Worm (Caenorhabditis elegans): ENCODE data around the gene pgp-9.

ce11 chrV:17755592-17755991, at the start of gene pgp-9:
- no peak for TF ChIP-seq zip-8 (tag; optimal IDR thresholded peaks at IDR 0.05)
- no peak for TF ChIP-seq ces-1 (GFP tag; optimal IDR thresholded peaks at IDR 0.05)
- no peak for TF ChIP-seq unc-62 (GFP tag; optimal IDR thresholded peaks at IDR 0.05)
- no peak for TF ChIP-seq unc-39 (tag; optimal IDR thresholded peaks at IDR 0.05)
- TF ChIP-seq lin-13 (tag; optimal IDR thresholded peaks at IDR 0.05), result no peak
- no peak for TF ChIP-seq blmp-1 (tag; optimal IDR thresholded peaks at IDR 0.05)
- no peak for TF ChIP-seq ceh-83 (GFP tag; optimal IDR thresholded peaks at IDR 0.05)
- TF ChIP-seq nhr-12 (tag; optimal IDR thresholded peaks at IDR 0.05), result no peak
- TF ChIP-seq ham-2 (GFP tag; optimal IDR thresholded peaks at IDR 0.05), result no peak
